Fruit fly (Drosophila melanogaster): ENCODE measurements around the gene CG15646.

DNA sequence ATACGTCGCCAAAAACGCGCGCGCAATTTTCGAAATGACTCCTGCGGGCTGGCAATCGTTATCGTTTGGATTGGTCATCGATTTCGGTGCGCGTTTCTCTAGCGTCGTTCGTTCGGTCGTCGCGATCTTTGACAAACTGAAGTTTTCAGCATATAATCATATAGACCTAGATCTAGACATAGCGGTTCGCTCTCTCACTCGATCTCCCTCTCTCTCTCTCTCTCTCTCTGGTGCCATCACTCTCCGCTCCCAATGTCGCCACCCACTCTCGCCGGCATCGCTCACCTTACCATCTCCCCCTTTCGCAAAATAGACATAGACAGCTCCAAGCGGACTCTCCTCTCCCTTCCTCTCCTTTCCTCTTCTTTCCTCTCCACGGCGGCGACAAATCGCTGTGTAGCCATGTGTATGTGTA is 37.5 kb downstream of the CG15646 start, which contains the start of gene sog:
- TF ChIP-seq pan (optimal IDR thresholded peaks at IDR 0.05) (no peak), Hr78 (GFP tag; optimal IDR thresholded peaks at IDR 0.05) (no peak), woc (GFP tag; optimal IDR thresholded peaks at IDR 0.05) (no peak)

Data from whole organism, wandering third instar larva.